Worm (Caenorhabditis elegans): Measurements from ENCODE around the gene B0432.7.

The B0432.7 gene

ce11 chrII:255124-255523 is 18.6 kb downstream of the B0432.7 start (continued):
- TF ChIP-seq lin-40 (tag; optimal IDR thresholded peaks at IDR 0.05) (peak; percentile 94), nhr-120 (GFP tag; IDR thresholded peaks at IDR 0.05) (no peak), tbp1 (GFP tag; optimal IDR thresholded peaks at IDR 0.05) (peak; percentile 69), xnd-1 (tag; optimal IDR thresholded peaks at IDR 0.05) (peak; percentile 14), athp-1 (tag; optimal IDR thresholded peaks at IDR 0.05) (peak; percentile 96), let-607 (tag; optimal IDR thresholded peaks at IDR 0.05) (peak in 1 of 2 experiments; percentile 59), unc-130 (GFP tag; optimal IDR thresholded peaks at IDR 0.05) (peak; percentile 75), lin-26 (GFP tag; IDR thresholded peaks at IDR 0.05) (no peak), F39B2.1 (GFP tag; IDR thresholded peaks at IDR 0.05) (no peak), ets-4 (GFP tag; optimal IDR thresholded peaks at IDR 0.05) (peak; percentile 42), gei-17 (GFP tag; optimal IDR thresholded peaks at IDR 0.05) (peak; percentile 44), snpc-1.1 (tag; optimal IDR thresholded peaks at IDR 0.05; ENCODE audit: insufficient read depth) (peak; percentile 86), B0035.1 (tag; optimal IDR thresholded peaks at IDR 0.05) (peak; percentile 17), ztf-18 (tag; optimal IDR thresholded peaks at IDR 0.05) (peak; percentile 83), lag-1 (GFP tag; IDR thresholded peaks at IDR 0.05) (no peak), zfh-2 (GFP tag; conservative IDR thresholded peaks at IDR 0.05) (peak; percentile 70; the same call in 1 of the 2 replicates), hmg-1.2 (GFP tag; IDR thresholded peaks at IDR 0.05) (peak; percentile 73), die-1 (tag; optimal IDR thresholded peaks at IDR 0.05) (peak; percentile 23), madf-3 (GFP tag; IDR thresholded peaks at IDR 0.05) (peak; percentile 41; the same call in 1 of the 2 replicates), nhr-90 (tag; optimal IDR thresholded peaks at IDR 0.05) (peak; percentile 4), F57C9.4 (tag; optimal IDR thresholded peaks at IDR 0.05) (no peak), nfya-1 (tag; optimal IDR thresholded peaks at IDR 0.05; ENCODE audit: borderline replicate concordance, insufficient read depth) (no peak), nfyb-1 (GFP tag; IDR thresholded peaks at IDR 0.05) (peak; percentile 90), lsl-1 (GFP tag; optimal IDR thresholded peaks at IDR 0.05) (peak; percentile 71), F33H1.4 (GFP tag; IDR thresholded peaks at IDR 0.05) (peak; percentile 59), ztf-28 (GFP tag; IDR thresholded peaks at IDR 0.05) (peak; percentile 89), tbx-9 (tag; optimal IDR thresholded peaks at IDR 0.05; ENCODE audit: borderline replicate concordance) (no peak), T26A5.8 (tag; optimal IDR thresholded peaks at IDR 0.05) (no peak), hlh-12 (tag; optimal IDR thresholded peaks at IDR 0.05) (no peak), dpff-1 (tag; optimal IDR thresholded peaks at IDR 0.05) (no peak), rec-8 (tag; optimal IDR thresholded peaks at IDR 0.05) (peak in 1 of 2 experiments; percentile 72), attf-5 (GFP tag; optimal IDR thresholded peaks at IDR 0.05) (peak; percentile 98), hrde-1 (tag; optimal IDR thresholded peaks at IDR 0.05; ENCODE audit: borderline replicate concordance) (peak; percentile 28), hmg-20 (GFP tag; IDR thresholded peaks at IDR 0.05) (peak; percentile 73), somi-1 (GFP tag; optimal IDR thresholded peaks at IDR 0.05) (peak; percentile 43), Y56A3A.18 (GFP tag; IDR thresholded peaks at IDR 0.05) (peak; percentile 53; the same call in 1 of the 2 replicates), ceh-79 (tag; optimal IDR thresholded peaks at IDR 0.05) (no peak), mes-4 (tag; optimal IDR thresholded peaks at IDR 0.05) (no peak), aptf-2 (GFP tag; conservative IDR thresholded peaks at IDR 0.05) (peak; percentile 68; the same call in 1 of the 2 replicates), ekl-4 (GFP tag; IDR thresholded peaks at IDR 0.05) (peak; percentile 88), F37B4.10 (GFP tag; IDR thresholded peaks at IDR 0.05) (no peak), zim-3 (tag; optimal IDR thresholded peaks at IDR 0.05) (peak; percentile 48), hlh-26 (GFP tag; conservative IDR thresholded peaks at IDR 0.05) (no peak), mcd-1 (GFP tag; IDR thresholded peaks at IDR 0.05) (peak; percentile 100), F23B12.7 (tag; optimal IDR thresholded peaks at IDR 0.05; ENCODE audit: insufficient read depth) (peak; percentile 77), F10E7.11 (tag; optimal IDR thresholded peaks at IDR 0.05) (no peak), ceh-27 (GFP tag; optimal IDR thresholded peaks at IDR 0.05) (peak; percentile 95), atf-7 (tag; optimal IDR thresholded peaks at IDR 0.05) (peak; percentile 69)
